Fruit fly (Drosophila melanogaster) whole organism, embryonic: ENCODE measurements around the gene CG14655.
A peak's percentile ranks its signal among the peaks of the same experiment; 100 is the strongest.

ENCODE experiments used
- Atf-2 ChIP-seq: fragments of 200-800 bp; sonication (Bioruptor generic); optimal IDR thresholded peaks from 2 replicates; lab custom pipeline; 2016; ENCODE audit warnings: missing biosample characterization, missing genetic modification characterization
- Blimp-1 ChIP-seq: fragments of 200-800 bp; sonication (Bioruptor generic); optimal IDR thresholded peaks from 3 replicates; lab custom pipeline; 2018; ENCODE audit warnings: missing biosample characterization, missing genetic modification characterization, mild to moderate bottlenecking, moderate library complexity, missing genetic modification reagents
- CG10147 ChIP-seq: fragments of 200-800 bp; sonication (Bioruptor generic); optimal IDR thresholded peaks from 2 replicates; lab custom pipeline; 2019; ENCODE audit warnings: missing biosample characterization, mild to moderate bottlenecking, missing genetic modification characterization, moderate library complexity
- CG10366 ChIP-seq: fragments of 200-800 bp; sonication (Bioruptor generic); IDR thresholded peaks from 2 replicates; pipeline ENCODE4 v1.3.6; 2022; ENCODE audit warnings: missing biosample characterization, missing genetic modification characterization
- CG10565 ChIP-seq: fragments of 200-800 bp; sonication (Bioruptor generic); optimal IDR thresholded peaks from 3 replicates; lab custom pipeline; 2016; ENCODE audit warnings: missing biosample characterization, mild to moderate bottlenecking, missing genetic modification characterization
- CG11085 ChIP-seq: fragments of 200-800 bp; sonication (Bioruptor generic); IDR thresholded peaks from 2 replicates; pipeline ENCODE4 v1.3.6; 2022; ENCODE audit warnings: missing biosample characterization, missing genetic modification characterization
- CG11560 ChIP-seq: fragments of 200-800 bp; sonication (Bioruptor generic); IDR thresholded peaks from 3 replicates; pipeline ENCODE4 v1.3.6; 2022; ENCODE audit warnings: missing biosample characterization, missing genetic modification characterization
- CG1233 ChIP-seq: fragments of 200-800 bp; sonication (Bioruptor generic); optimal IDR thresholded peaks from 4 replicates; lab custom pipeline; 2018; ENCODE audit warnings: missing biosample characterization, mild to moderate bottlenecking, missing genetic modification characterization
- CG14014 ChIP-seq: fragments of 200-800 bp; sonication (Bioruptor generic); IDR thresholded peaks from 2 replicates; pipeline ENCODE4 v1.3.6; 2022; ENCODE audit warnings: missing biosample characterization, missing genetic modification characterization
- CG14050 ChIP-seq: fragments of 200-800 bp; sonication (Bioruptor generic); IDR thresholded peaks from 3 replicates; pipeline ENCODE4 v1.3.6; 2022; ENCODE audit warnings: missing biosample characterization, missing genetic modification characterization
- CG14667 ChIP-seq: fragments of 200-800 bp; sonication (Bioruptor generic); IDR thresholded peaks from 2 replicates; pipeline ENCODE4 v1.3.6; 2022; ENCODE audit warnings: missing biosample characterization, missing genetic modification characterization
- CG18764 ChIP-seq: fragments of 200-800 bp; sonication (Bioruptor generic); optimal IDR thresholded peaks from 3 replicates; lab custom pipeline; 2016; ENCODE audit warnings: missing biosample characterization, missing genetic modification characterization
- CG2199 ChIP-seq: fragments of 200-800 bp; sonication (Bioruptor generic); IDR thresholded peaks from 3 replicates; pipeline ENCODE4 v1.3.6; 2022; ENCODE audit warnings: missing biosample characterization, missing genetic modification characterization
- CG30020 ChIP-seq: fragments of 200-800 bp; optimal IDR thresholded peaks from 2 replicates; lab custom pipeline; 2019; ENCODE audit warnings: missing biosample characterization, mild to moderate bottlenecking, missing genetic modification characterization, moderate library complexity
- CG31388 ChIP-seq: fragments of 200-800 bp; sonication (Bioruptor generic); optimal IDR thresholded peaks from 2 replicates; lab custom pipeline; 2016; ENCODE audit warnings: missing biosample characterization, missing genetic modification characterization
- CG34422 ChIP-seq: fragments of 200-800 bp; sonication (Bioruptor generic); IDR thresholded peaks from 3 replicates; pipeline ENCODE4 v1.3.6; 2022; ENCODE audit warnings: missing biosample characterization, missing genetic modification characterization
- CG4707 ChIP-seq: fragments of 200-800 bp; sonication (Bioruptor generic); optimal IDR thresholded peaks from 2 replicates; lab custom pipeline; 2018; ENCODE audit warnings: missing biosample characterization, mild to moderate bottlenecking, missing genetic modification characterization, moderate library complexity
- CG6654 ChIP-seq: fragments of 200-800 bp; sonication (Bioruptor generic); optimal IDR thresholded peaks from 2 replicates; lab custom pipeline; 2017; ENCODE audit warnings: missing biosample characterization, mild to moderate bottlenecking, missing genetic modification characterization
- CG6689 ChIP-seq: fragments of 200-800 bp; sonication (Bioruptor generic); IDR thresholded peaks from 2 replicates; pipeline ENCODE4 v1.3.6; 2022; ENCODE audit warnings: missing biosample characterization, missing genetic modification characterization
- CG7372 ChIP-seq: fragments of 200-800 bp; sonication (Bioruptor generic); IDR thresholded peaks from 2 replicates; pipeline ENCODE4 v1.3.6; 2022; ENCODE audit warnings: missing biosample characterization, missing genetic modification characterization
- CG9609 ChIP-seq: fragments of 200-800 bp; sonication (Bioruptor generic); optimal IDR thresholded peaks from 3 replicates; lab custom pipeline; 2016; ENCODE audit warnings: missing biosample characterization, missing genetic modification characterization
- CG9817 ChIP-seq: fragments of 200-800 bp; sonication (Bioruptor generic); optimal IDR thresholded peaks from 2 replicates; lab custom pipeline; 2018; ENCODE audit warnings: missing biosample characterization, mild to moderate bottlenecking, missing genetic modification characterization, moderate library complexity
- CHES-1-like ChIP-seq: fragments of 200-800 bp; sonication (Bioruptor generic); optimal IDR thresholded peaks from 2 replicates; lab custom pipeline; 2016; ENCODE audit warnings: missing biosample characterization, missing genetic modification characterization
- Fer3 ChIP-seq: fragments of 200-800 bp; sonication (Bioruptor generic); optimal IDR thresholded peaks from 2 replicates; lab custom pipeline; 2018; ENCODE audit warnings: missing biosample characterization, mild to moderate bottlenecking, missing genetic modification characterization, moderate library complexity
- Hey ChIP-seq: fragments of 200-800 bp; sonication (Bioruptor generic); optimal IDR thresholded peaks from 3 replicates; lab custom pipeline; 2018; ENCODE audit warnings: missing biosample characterization, mild to moderate bottlenecking, missing genetic modification characterization
- Lhr ChIP-seq: fragments of 200-800 bp; sonication (Bioruptor generic); optimal IDR thresholded peaks from 3 replicates; lab custom pipeline; 2017; ENCODE audit warnings: mild to moderate bottlenecking, missing biosample characterization, missing genetic modification reagents, missing genetic modification characterization
- Mrtf ChIP-seq: fragments of 200-800 bp; sonication (Bioruptor generic); IDR thresholded peaks from 3 replicates; pipeline ENCODE4 v1.3.6; 2022; ENCODE audit warnings: missing biosample characterization, missing genetic modification characterization
- Taf1 ChIP-seq: fragments of 200-800 bp; sonication (Bioruptor generic); IDR thresholded peaks from 2 replicates; pipeline ENCODE4 v1.3.6; 2022; ENCODE audit warnings: missing biosample characterization, missing genetic modification characterization
- al ChIP-seq: fragments of 200-800 bp; sonication (Bioruptor generic); IDR thresholded peaks from 2 replicates; pipeline ENCODE4 v1.3.6; 2022; ENCODE audit warnings: missing biosample characterization, missing genetic modification characterization
- ase ChIP-seq: fragments of 200-800 bp; sonication (Bioruptor generic); IDR thresholded peaks from 3 replicates; pipeline ENCODE4 v1.3.6; 2022; ENCODE audit warnings: missing biosample characterization, missing genetic modification characterization
- az2 ChIP-seq: fragments of 200-800 bp; sonication (Bioruptor generic); optimal IDR thresholded peaks from 3 replicates; lab custom pipeline; 2016; ENCODE audit warnings: missing biosample characterization, missing genetic modification characterization
- bowl ChIP-seq: fragments of 200-800 bp; sonication (Bioruptor generic); IDR thresholded peaks from 2 replicates; pipeline ENCODE4 v1.3.6; 2022; ENCODE audit warnings: missing biosample characterization, missing genetic modification characterization
- corto ChIP-seq: fragments of 200-800 bp; sonication (Bioruptor generic); optimal IDR thresholded peaks from 2 replicates; lab custom pipeline; 2016; ENCODE audit warnings: missing biosample characterization, mild to moderate bottlenecking, missing genetic modification characterization, moderate library complexity
- cwo ChIP-seq: fragments of 200-800 bp; sonication (Bioruptor generic); optimal IDR thresholded peaks from 3 replicates; lab custom pipeline; 2017; ENCODE audit warnings: missing biosample characterization, missing genetic modification characterization, mild to moderate bottlenecking, moderate library complexity, missing genetic modification reagents
- dysf ChIP-seq: fragments of 200-800 bp; sonication (Bioruptor generic); IDR thresholded peaks from 3 replicates; pipeline ENCODE4 v1.3.6; 2022; ENCODE audit warnings: missing biosample characterization, missing genetic modification characterization
- emc ChIP-seq: fragments of 200-800 bp; sonication (Bioruptor generic); optimal IDR thresholded peaks from 2 replicates; lab custom pipeline; 2016; ENCODE audit warnings: missing biosample characterization, missing genetic modification characterization
- eyg ChIP-seq: fragments of 200-800 bp; sonication (Bioruptor generic); optimal IDR thresholded peaks from 3 replicates; lab custom pipeline; 2016; ENCODE audit warnings: missing biosample characterization, missing genetic modification characterization
- jing ChIP-seq: fragments of 200-800 bp; sonication (Bioruptor generic); optimal IDR thresholded peaks from 2 replicates; lab custom pipeline; 2018; ENCODE audit warnings: missing biosample characterization, mild to moderate bottlenecking, missing genetic modification characterization
- jumu ChIP-seq: fragments of 200-800 bp; sonication (Bioruptor generic); optimal IDR thresholded peaks from 3 replicates; lab custom pipeline; 2016; ENCODE audit warnings: missing biosample characterization, missing genetic modification characterization
- ken ChIP-seq: fragments of 200-800 bp; sonication (Bioruptor generic); IDR thresholded peaks from 3 replicates; pipeline ENCODE4 v1.3.6; 2022; ENCODE audit warnings: missing biosample characterization, missing genetic modification characterization
- lilli ChIP-seq: fragments of 200-800 bp; sonication (Bioruptor generic); optimal IDR thresholded peaks from 3 replicates; lab custom pipeline; 2016; ENCODE audit warnings: missing biosample characterization, missing genetic modification characterization
- nerfin-1 ChIP-seq: fragments of 200-800 bp; sonication (Bioruptor generic); optimal IDR thresholded peaks from 3 replicates; lab custom pipeline; 2019; ENCODE audit warnings: missing biosample characterization, mild to moderate bottlenecking, missing genetic modification characterization, moderate library complexity
- nom ChIP-seq: fragments of 200-800 bp; sonication (Bioruptor generic); optimal IDR thresholded peaks from 2 replicates; lab custom pipeline; 2017; ENCODE audit warnings: missing biosample characterization, missing genetic modification characterization, mild to moderate bottlenecking, moderate library complexity, missing genetic modification reagents
- pfk ChIP-seq: fragments of 200-800 bp; sonication (Bioruptor generic); optimal IDR thresholded peaks from 2 replicates; lab custom pipeline; 2018; ENCODE audit warnings: missing biosample characterization, mild to moderate bottlenecking, missing genetic modification characterization, moderate library complexity
- repo ChIP-seq: fragments of 200-800 bp; sonication (Bioruptor generic); optimal IDR thresholded peaks from 2 replicates; lab custom pipeline; 2016; ENCODE audit warnings: missing biosample characterization, missing genetic modification characterization
- sd ChIP-seq: fragments of 200-800 bp; sonication (Bioruptor generic); optimal IDR thresholded peaks from 3 replicates; lab custom pipeline; 2018; ENCODE audit warnings: missing biosample characterization, mild to moderate bottlenecking, missing genetic modification characterization, moderate library complexity
- sima ChIP-seq: fragments of 200-800 bp; sonication (Bioruptor generic); optimal IDR thresholded peaks from 2 replicates; lab custom pipeline; 2016; ENCODE audit warnings: missing biosample characterization, missing genetic modification characterization
- tna ChIP-seq: fragments of 200-800 bp; sonication (Bioruptor generic); IDR thresholded peaks from 2 replicates; pipeline ENCODE4 v1.3.6; 2022; ENCODE audit warnings: missing biosample characterization, missing genetic modification characterization; ENCODE audit not compliant: partially characterized antibody
- unpg ChIP-seq: fragments of 200-800 bp; sonication (Bioruptor generic); optimal IDR thresholded peaks from 3 replicates; lab custom pipeline; 2018; ENCODE audit warnings: missing biosample characterization, mild to moderate bottlenecking, missing genetic modification characterization, moderate library complexity
- vnd ChIP-seq: fragments of 200-800 bp; sonication (Bioruptor generic); IDR thresholded peaks from 3 replicates; pipeline ENCODE4 v1.3.6; 2022; ENCODE audit warnings: missing biosample characterization, missing genetic modification characterization; ENCODE audit not compliant: partially characterized antibody

Gene CG14655

DNA sequence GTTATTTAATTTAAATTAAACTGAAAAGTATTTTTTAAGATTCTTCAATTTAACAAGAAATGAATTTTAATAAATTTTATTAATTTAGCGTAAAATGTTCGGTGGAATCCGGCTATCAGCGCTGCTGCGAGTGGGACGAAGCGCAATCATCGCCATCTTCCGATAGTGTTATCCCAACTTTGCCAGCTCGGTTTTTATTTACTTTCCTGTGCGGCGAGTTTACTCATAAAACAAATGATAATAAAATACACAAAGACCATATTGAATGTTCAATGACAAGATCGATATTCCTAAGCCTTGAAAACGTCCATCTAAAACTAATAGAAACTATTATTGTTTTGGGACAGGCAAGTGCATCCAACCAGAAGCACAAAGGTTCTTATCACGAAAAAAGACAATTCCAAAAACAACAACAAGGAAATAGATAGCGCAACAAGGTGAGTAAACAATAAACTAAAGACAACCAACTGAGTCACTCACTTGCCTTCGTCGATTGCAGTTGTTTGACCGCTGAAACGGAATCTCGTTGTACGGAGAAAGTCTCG, 33.1 kb upstream of the CG14655 start (continued):
- TF ChIP-seq CG10366 (no peak; the same call in 1 of the 2 replicates), cwo (GFP tag; lab: Kevin White, UChicago) (no peak), ken (GFP tag; lab: Robert Waterston, UW) (peak; percentile 67; the same call in 2 of the 3 replicates), Taf1 (GFP tag; lab: Robert Waterston, UW) (no peak), CG1233 (GFP tag; lab: Kevin White, UChicago) (peak; percentile 80), dysf (GFP tag; lab: Robert Waterston, UW) (peak; percentile 63; the same call in 2 of the 3 replicates), CG4707 (GFP tag; lab: Kevin White, UChicago) (peak; percentile 79), CG6689 (peak; percentile 64), al (no peak), bowl (GFP tag; lab: Robert Waterston, UW) (no peak), CG9609 (peak; percentile 6), nerfin-1 (tag; lab: Kevin White, UChicago) (peak; percentile 84), emc (no peak), CG2199 (GFP tag; lab: Robert Waterston, UW) (0 out of 3 replicates have a peak, but pooled peaks have one; percentile 37), eyg (no peak), sima (no peak), ase (GFP tag; lab: Robert Waterston, UW) (0 out of 3 replicates have a peak, but pooled peaks have one; percentile 29), CG9817 (peak; percentile 58), CG14050 (GFP tag; lab: Robert Waterston, UW) (no peak), CG7372 (GFP tag; lab: Robert Waterston, UW) (peak; percentile 59), nom (GFP tag; lab: Kevin White, UChicago) (peak; percentile 70), Hey (no peak), Atf-2 (no peak), CG10565 (GFP tag; lab: Kevin White, UChicago) (no peak), Mrtf (no peak), repo (no peak), sd (tag; lab: Kevin White, UChicago) (peak; percentile 32), Lhr (peak; percentile 68), CG11560 (tag; lab: Robert Waterston, UW) (no peak), CG34422 (peak; percentile 79), CG14667 (GFP tag; lab: Robert Waterston, UW) (no peak), Blimp-1 (GFP tag; lab: Kevin White, UChicago) (no peak), CG10147 (GFP tag; lab: Kevin White, UChicago) (peak; percentile 65), az2 (GFP tag; lab: Kevin White, UChicago) (peak; percentile 43), CG30020 (tag; lab: Kevin White, UChicago) (peak; percentile 96), CHES-1-like (GFP tag; lab: Kevin White, UChicago) (peak; percentile 28), vnd (GFP tag; lab: Robert Waterston, UW) (peak; percentile 46; the same call in 2 of the 3 replicates), Fer3 (tag; lab: Kevin White, UChicago) (peak; percentile 50), corto (GFP tag; lab: Kevin White, UChicago) (no peak), lilli (GFP tag; lab: Kevin White, UChicago) (peak; percentile 46), pfk (GFP tag; lab: Kevin White, UChicago) (peak; percentile 75), jumu (GFP tag; lab: Kevin White, UChicago) (no peak), CG18764 (GFP tag; lab: Kevin White, UChicago) (peak; percentile 55), jing (GFP tag; lab: Kevin White, UChicago) (no peak), CG11085 (GFP tag; lab: Robert Waterston, UW) (no peak), tna (GFP tag; lab: Robert Waterston, UW) (0 out of 2 replicates have a peak, but pooled peaks have one; percentile 20), CG6654 (GFP tag; lab: Kevin White, UChicago) (no peak), unpg (peak; percentile 68), CG31388 (GFP tag; lab: Kevin White, UChicago) (no peak), CG14014 (peak; percentile 47; the same call in 1 of the 2 replicates)
